Worm (Caenorhabditis elegans) whole organism, late embryonic: Measurements from ENCODE around the gene set-9.

Experiments used
- F13H6.1 ChIP-seq: sonication (generic microtip); optimal IDR thresholded peaks from 2 replicates; lab custom pipeline; 2016; ENCODE audit warnings: missing genetic modification characterization, missing compliant biosample characterization
- K02D7.2 ChIP-seq: sonication (generic microtip); optimal IDR thresholded peaks from 2 replicates; lab custom pipeline; 2017; ENCODE audit warnings: mild to moderate bottlenecking, missing genetic modification characterization, missing compliant biosample characterization
- K09A11.1 ChIP-seq: sonication (generic microtip); optimal IDR thresholded peaks from 2 replicates; lab custom pipeline; 2017; ENCODE audit warnings: antibody characterized with exemption, mild to moderate bottlenecking, missing genetic modification characterization, missing compliant biosample characterization; ENCODE audit not compliant: insufficient read depth
- ama-1 ChIP-seq: fragments of 150-350 bp; optimal IDR thresholded peaks from 2 replicates; lab custom pipeline; 2014
- ceh-14 ChIP-seq: sonication (generic microtip); optimal IDR thresholded peaks from 2 replicates; lab custom pipeline; 2016; ENCODE audit warnings: missing genotype, missing genetic modification characterization, missing compliant biosample characterization
- ceh-22 ChIP-seq: sonication (generic microtip); optimal IDR thresholded peaks from 2 replicates; lab custom pipeline; 2017; ENCODE audit warnings: missing biosample characterization, missing genetic modification characterization
- ceh-24 ChIP-seq: sonication (generic microtip); optimal IDR thresholded peaks from 2 replicates; lab custom pipeline; 2016; ENCODE audit warnings: mild to moderate bottlenecking, missing genetic modification characterization, missing compliant biosample characterization
- ceh-30 ChIP-seq: fragments of 150-350 bp; optimal IDR thresholded peaks from 2 replicates; lab custom pipeline; 2014; ENCODE audit warnings: missing biosample characterization, missing genetic modification characterization
- ceh-34 ChIP-seq: sonication (generic microtip); optimal IDR thresholded peaks from 2 replicates; lab custom pipeline; 2016; ENCODE audit warnings: mild to moderate bottlenecking, missing genetic modification characterization, missing compliant biosample characterization
- ceh-9 ChIP-seq: sonication (generic microtip); optimal IDR thresholded peaks from 2 replicates; lab custom pipeline; 2016; ENCODE audit warnings: mild to moderate bottlenecking, missing genetic modification characterization, inconsistent platforms, missing compliant biosample characterization
- che-1 ChIP-seq: sonication (generic microtip); optimal IDR thresholded peaks from 2 replicates; lab custom pipeline; 2016; ENCODE audit warnings: mild to moderate bottlenecking, missing genetic modification characterization, missing compliant biosample characterization
- dve-1 ChIP-seq: sonication (generic microtip); optimal IDR thresholded peaks from 2 replicates; lab custom pipeline; 2017; ENCODE audit warnings: antibody characterized with exemption, mild to moderate bottlenecking, missing genetic modification characterization, missing compliant biosample characterization
- elt-4 ChIP-seq: sonication (generic microtip); optimal IDR thresholded peaks from 2 replicates; lab custom pipeline; 2016; ENCODE audit warnings: missing genetic modification characterization, missing compliant biosample characterization
- ets-4 ChIP-seq: sonication (generic microtip); optimal IDR thresholded peaks from 2 replicates; lab custom pipeline; 2016; ENCODE audit warnings: missing genetic modification characterization, missing compliant biosample characterization
- fax-1 ChIP-seq: sonication (generic microtip); optimal IDR thresholded peaks from 2 replicates; lab custom pipeline; 2016; ENCODE audit warnings: missing genotype, missing genetic modification characterization, missing compliant biosample characterization
- fkh-6 ChIP-seq: sonication (generic microtip); optimal IDR thresholded peaks from 2 replicates; lab custom pipeline; 2016; ENCODE audit warnings: missing genetic modification characterization, missing compliant biosample characterization
- gmeb-2 ChIP-seq: sonication (generic microtip); optimal IDR thresholded peaks from 2 replicates; lab custom pipeline; 2016; ENCODE audit warnings: missing genetic modification characterization, inconsistent platforms, missing compliant biosample characterization
- hlh-13 ChIP-seq: fragments of 200-800 bp; sonication (Bioruptor generic); optimal IDR thresholded peaks from 2 replicates; lab custom pipeline; 2018; ENCODE audit warnings: mild to moderate bottlenecking, missing genetic modification characterization, missing compliant biosample characterization
- hlh-30 ChIP-seq: sonication (generic microtip); optimal IDR thresholded peaks from 2 replicates; lab custom pipeline; 2017; ENCODE audit warnings: antibody characterized with exemption, missing genetic modification characterization, missing compliant biosample characterization; ENCODE audit not compliant: insufficient read depth
- hlh-8 ChIP-seq: sonication (generic microtip); optimal IDR thresholded peaks from 2 replicates; lab custom pipeline; 2016; ENCODE audit warnings: missing genotype, missing genetic modification characterization, missing compliant biosample characterization
- lim-6 ChIP-seq: sonication (generic microtip); optimal IDR thresholded peaks from 2 replicates; lab custom pipeline; 2016; ENCODE audit warnings: missing genetic modification characterization, missing compliant biosample characterization
- mec-3 ChIP-seq: sonication (generic microtip); optimal IDR thresholded peaks from 2 replicates; lab custom pipeline; 2016; ENCODE audit warnings: borderline replicate concordance, missing genetic modification characterization, missing compliant biosample characterization
- nhr-11 ChIP-seq: fragments of 150-350 bp; optimal IDR thresholded peaks from 2 replicates; lab custom pipeline; 2014; ENCODE audit warnings: missing biosample characterization, missing genetic modification characterization
- npax-4 ChIP-seq: sonication (generic microtip); optimal IDR thresholded peaks from 2 replicates; lab custom pipeline; 2016; ENCODE audit warnings: missing genetic modification characterization, missing compliant biosample characterization
- odd-2 ChIP-seq: sonication (generic microtip); optimal IDR thresholded peaks from 2 replicates; lab custom pipeline; 2017; ENCODE audit warnings: antibody characterized with exemption, mild to moderate bottlenecking, missing genetic modification characterization, missing compliant biosample characterization
- pat-9 ChIP-seq: fragments of 200-800 bp; sonication (Bioruptor generic); optimal IDR thresholded peaks from 2 replicates; lab custom pipeline; 2018; ENCODE audit warnings: mild to moderate bottlenecking, missing genetic modification characterization, moderate library complexity, missing compliant biosample characterization
- pax-1 ChIP-seq: fragments of 150-350 bp; optimal IDR thresholded peaks from 2 replicates; lab custom pipeline; 2014; ENCODE audit warnings: missing biosample characterization, missing genetic modification characterization
- pha-4 ChIP-seq: fragments of 150-350 bp; optimal IDR thresholded peaks from 2 replicates; lab custom pipeline; 2018; ENCODE audit warnings: missing biosample characterization, missing genetic modification reagents, missing genetic modification characterization
- pqm-1 ChIP-seq: sonication (generic microtip); optimal IDR thresholded peaks from 2 replicates; lab custom pipeline; 2016; ENCODE audit warnings: missing genetic modification characterization, missing compliant biosample characterization
- pros-1 ChIP-seq: fragments of 150-350 bp; optimal IDR thresholded peaks from 2 replicates; lab custom pipeline; 2014; ENCODE audit warnings: missing biosample characterization, missing genetic modification reagents, missing genetic modification characterization
- ref-2 ChIP-seq: sonication (generic microtip); optimal IDR thresholded peaks from 2 replicates; lab custom pipeline; 2016; ENCODE audit warnings: missing genetic modification characterization, missing compliant biosample characterization
- sox-4 ChIP-seq: sonication (generic microtip); optimal IDR thresholded peaks from 2 replicates; lab custom pipeline; 2017; ENCODE audit warnings: mild to moderate bottlenecking, missing genetic modification characterization, inconsistent platforms, missing compliant biosample characterization
- syd-9 ChIP-seq: sonication (generic microtip); optimal IDR thresholded peaks from 2 replicates; lab custom pipeline; 2016; ENCODE audit warnings: mild to moderate bottlenecking, missing genetic modification characterization, moderate library complexity, missing compliant biosample characterization
- tbx-7 ChIP-seq: sonication (generic microtip); optimal IDR thresholded peaks from 2 replicates; lab custom pipeline; 2016; ENCODE audit warnings: missing genotype, missing genetic modification characterization, missing compliant biosample characterization
- ttx-3 ChIP-seq: sonication (generic microtip); optimal IDR thresholded peaks from 2 replicates; lab custom pipeline; 2016; ENCODE audit warnings: missing genetic modification reagents, missing genetic modification characterization, missing compliant biosample characterization
- unc-42 ChIP-seq: sonication (generic microtip); optimal IDR thresholded peaks from 2 replicates; lab custom pipeline; 2016; ENCODE audit warnings: missing genotype, missing genetic modification characterization, missing compliant biosample characterization
- unc-55 ChIP-seq: sonication (generic microtip); optimal IDR thresholded peaks from 2 replicates; lab custom pipeline; 2017; ENCODE audit warnings: missing biosample characterization, missing genetic modification reagents, missing genetic modification characterization
- unc-86 ChIP-seq: sonication (generic microtip); optimal IDR thresholded peaks from 2 replicates; lab custom pipeline; 2016; ENCODE audit warnings: missing genetic modification characterization, missing compliant biosample characterization

The set-9 gene

DNA sequence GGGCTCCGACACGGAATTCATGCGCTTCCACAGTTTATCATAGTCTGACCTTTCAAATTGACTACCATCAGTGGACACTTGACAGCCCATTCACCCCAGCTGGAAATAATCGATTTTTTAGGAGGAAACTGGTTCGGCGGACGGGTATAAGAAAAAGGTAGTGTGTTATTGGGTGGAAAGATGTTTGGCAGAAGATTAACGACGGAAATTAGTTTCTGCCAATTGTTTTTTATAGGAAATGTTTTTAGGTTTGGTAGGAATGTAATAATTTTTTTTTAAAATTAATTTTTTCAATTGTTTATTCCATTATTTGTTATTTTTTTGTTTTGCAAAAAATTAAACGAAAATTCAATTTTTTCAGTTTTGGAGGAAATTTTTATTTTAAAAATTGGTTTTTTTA is 8.7 kb upstream of the set-9 start, which contains the start of gene F15E6.9:
F15E6.9 (minus strand) TSS at position 101 of the 400 bp plus-strand sequence.
- TF ChIP-seq hlh-8 (no peak), hlh-30 (no peak), ama-1 (no peak)
- TF ChIP-seq, all 69 proteins: peak for 0

DNA sequence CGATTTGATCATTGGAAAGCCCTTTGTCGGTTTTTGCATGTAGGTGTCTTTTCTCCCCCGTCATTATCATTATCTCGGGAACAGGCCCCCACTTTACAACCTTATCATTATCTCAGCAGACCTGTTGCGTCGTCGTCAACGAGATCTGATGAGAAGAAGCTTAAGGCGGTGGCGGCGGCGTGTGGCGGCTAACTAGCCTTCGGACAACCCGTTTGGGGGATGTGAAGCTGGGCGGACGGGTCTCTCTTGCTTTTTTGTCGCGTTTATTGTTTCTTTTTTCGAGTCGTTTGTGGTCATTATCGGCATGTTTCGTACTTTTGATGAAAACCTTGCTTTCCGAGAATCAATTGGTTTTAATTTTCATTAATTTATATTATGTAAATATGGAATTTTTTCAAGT is 7.7 kb upstream of the set-9 start:
- TF ChIP-seq npax-4 (tag; lab: Kevin White, UChicago), result no peak
- TF ChIP-seq sox-4 (tag; lab: Kevin White, UChicago), result no peak
- TF ChIP-seq hlh-8, result no peak
- no peak for TF ChIP-seq elt-4 (tag; lab: Kevin White, UChicago)
- no peak for TF ChIP-seq ceh-34 (tag; lab: Kevin White, UChicago)
- no peak for TF ChIP-seq fax-1

DNA sequence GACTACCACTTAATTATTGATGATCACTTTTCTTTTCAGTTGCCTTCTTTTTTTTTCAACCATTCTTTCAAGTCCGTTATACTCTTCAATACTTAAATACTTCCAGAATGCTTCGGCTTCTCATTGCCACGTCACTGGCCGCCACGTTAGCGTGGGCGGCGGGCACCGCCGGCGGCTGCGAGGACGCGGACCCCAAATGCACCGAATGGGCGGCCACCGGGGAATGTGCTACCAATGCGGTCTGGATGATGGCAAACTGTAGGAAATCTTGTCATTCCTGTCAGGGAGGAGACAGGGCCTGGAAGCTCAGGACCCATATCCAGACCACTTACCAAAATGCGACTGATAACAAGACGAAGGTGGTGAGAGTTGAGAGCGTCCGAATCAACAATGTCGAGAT is 6.5 kb upstream of the set-9 start, which contains the start of gene lgc-22:
lgc-22 (plus strand) TSS at position 105 of the 400 bp plus-strand sequence.
- TF ChIP-seq lim-6 (tag; lab: Kevin White, UChicago), result no peak
- no peak for TF ChIP-seq sox-4 (tag; lab: Kevin White, UChicago)
- no peak for TF ChIP-seq pqm-1 (tag; lab: Kevin White, UChicago)
- no peak for TF ChIP-seq pat-9 (tag; lab: Kevin White, UChicago)
- TF ChIP-seq dve-1 (tag; lab: Kevin White, UChicago), result no peak
- TF ChIP-seq pros-1 (tag; lab: Kevin White, UChicago), result no peak
- no peak for TF ChIP-seq K02D7.2 (tag; lab: Kevin White, UChicago)
- TF ChIP-seq che-1 (tag; lab: Kevin White, UChicago), result no peak
- TF ChIP-seq ceh-22 (tag; lab: Kevin White, UChicago), result no peak
- TF ChIP-seq gmeb-2 (tag; lab: Kevin White, UChicago), result no peak
- TF ChIP-seq ref-2, result no peak
- TF ChIP-seq, all 69 proteins: peak for 0

DNA sequence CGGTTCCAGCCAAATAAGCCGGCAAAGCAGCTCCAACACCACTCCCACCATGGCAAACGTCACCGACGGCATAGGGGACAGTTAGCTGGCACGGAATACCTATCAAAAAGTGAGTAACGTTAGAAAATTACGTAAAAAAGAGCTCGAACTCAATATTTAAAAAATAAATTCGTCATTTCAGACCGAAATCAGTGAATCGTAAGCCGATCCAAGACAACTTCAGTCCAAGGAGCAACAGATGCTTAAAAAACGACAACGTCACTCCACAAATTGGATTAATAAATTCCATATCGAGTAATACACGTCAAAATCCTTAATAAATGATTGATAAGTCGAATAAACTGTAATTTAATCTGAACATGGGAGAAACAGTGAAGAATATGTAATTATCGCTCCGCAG is 1.4 kb upstream of the set-9 start:
- TF ChIP-seq hlh-13 (GFP tag; lab: Kevin White, UChicago) (no peak), K09A11.1 (no peak), unc-42 (tag; lab: Kevin White, UChicago) (no peak), ceh-30 (tag; lab: Kevin White, UChicago) (no peak), mec-3 (tag; lab: Kevin White, UChicago) (no peak), unc-86 (tag; lab: Kevin White, UChicago) (no peak), ceh-14 (tag; lab: Kevin White, UChicago) (no peak), pat-9 (tag; lab: Kevin White, UChicago) (no peak), ets-4 (tag; lab: Kevin White, UChicago) (no peak), ttx-3 (tag; lab: Kevin White, UChicago) (no peak), F13H6.1 (no peak), unc-55 (GFP tag; lab: Kevin White, UChicago) (no peak), nhr-11 (tag; lab: Kevin White, UChicago) (no peak), hlh-8 (no peak), odd-2 (no peak)

DNA sequence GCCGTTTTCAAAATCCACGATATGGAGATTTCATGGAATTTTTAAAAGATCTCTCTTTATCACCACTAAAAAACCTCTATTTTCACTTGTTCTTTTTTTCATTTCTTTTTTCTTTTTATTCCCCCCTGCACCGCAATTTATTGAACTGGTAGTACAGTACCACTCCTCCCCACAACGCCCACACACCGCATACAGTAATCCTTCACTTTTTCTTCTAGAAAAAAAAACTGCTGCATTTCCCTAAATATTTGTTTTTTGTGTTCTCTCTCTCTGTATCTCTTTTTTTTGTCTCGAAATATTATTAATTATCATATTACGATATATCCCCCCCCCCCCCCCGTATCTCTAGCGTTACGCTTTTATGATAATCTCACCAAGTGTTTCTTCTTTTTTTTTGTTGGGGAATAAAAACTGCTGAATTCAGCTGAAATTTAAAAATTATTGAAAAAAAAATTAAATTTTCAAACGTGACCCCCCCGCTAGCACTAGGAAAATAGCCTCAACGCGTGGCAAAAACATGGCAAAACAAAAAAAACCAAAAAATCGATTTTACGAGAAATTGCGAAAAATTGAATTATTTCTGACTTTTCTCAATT is 9.2 kb downstream of the set-9 start, which contains the start of gene Y24D9B.1:
Y24D9B.1 (plus strand) TSS at position 546 of the 596 bp plus-strand sequence.
- TF ChIP-seq ceh-9 (tag; lab: Kevin White, UChicago) (no peak), pha-4 (tag; lab: Kevin White, UChicago) (no peak), fkh-6 (no peak), tbx-7 (tag; lab: Kevin White, UChicago) (no peak), elt-4 (tag; lab: Kevin White, UChicago) (no peak), dve-1 (tag; lab: Kevin White, UChicago) (no peak), syd-9 (tag; lab: Kevin White, UChicago) (no peak), ref-2 (no peak), ceh-24 (tag; lab: Kevin White, UChicago) (no peak), unc-86 (tag; lab: Kevin White, UChicago) (no peak), pax-1 (tag; lab: Kevin White, UChicago) (no peak)
